Worm (Caenorhabditis elegans) whole organism, mixed stage, embryonic: ENCODE measurements around the gene smgl-2.

Source experiments
- hlh-1 ChIP-seq: fragments of 150-350 bp; optimal IDR thresholded peaks from 2 replicates; lab custom pipeline; 2014; ENCODE audit warnings: missing biosample characterization, missing genetic modification reagents, missing genetic modification characterization
- lin-13 ChIP-seq: fragments of 150-350 bp; optimal IDR thresholded peaks from 2 replicates; lab custom pipeline; 2014; ENCODE audit warnings: missing biosample characterization, missing genetic modification characterization
- lsy-2 ChIP-seq: fragments of 150-350 bp; optimal IDR thresholded peaks from 2 replicates; lab custom pipeline; 2014; ENCODE audit warnings: missing biosample characterization, missing genetic modification characterization
- mab-5 ChIP-seq: fragments of 150-350 bp; optimal IDR thresholded peaks from 2 replicates; lab custom pipeline; 2014; ENCODE audit warnings: missing biosample characterization, missing genetic modification characterization
- nhr-28 ChIP-seq: fragments of 150-350 bp; optimal IDR thresholded peaks from 2 replicates; lab custom pipeline; 2014; ENCODE audit warnings: missing biosample characterization, missing genetic modification characterization
- sptf-1 ChIP-seq: sonication (generic microtip); optimal IDR thresholded peaks from 2 replicates; lab custom pipeline; 2017; ENCODE audit warnings: mild to moderate bottlenecking, missing genetic modification characterization, moderate library complexity, missing compliant biosample characterization

- no peak for TF ChIP-seq lin-13
- no peak for TF ChIP-seq hlh-1 (tag; lab: Kevin White, UChicago)
- no peak for TF ChIP-seq nhr-28 (tag; lab: Kevin White, UChicago)
- TF ChIP-seq mab-5 (tag; lab: Kevin White, UChicago) = no peak
- TF ChIP-seq lsy-2 (tag; lab: Kevin White, UChicago) = no peak
- no peak for TF ChIP-seq sptf-1
Measured at ce11 chrIV:3774160-3774559, 48.2 kb downstream of the smgl-2 start.
